Worm (Caenorhabditis elegans) whole organism, L4 larva: Measurements from ENCODE around the gene dsb-2.
A peak's percentile ranks its signal among the peaks of the same experiment; 100 is the strongest.

Experiments
- D1046.2 ChIP-seq: fragments of 200-800 bp; sonication (Bioruptor generic); IDR thresholded peaks from 2 replicates; pipeline ENCODE4 v1.3.6; 2022; ENCODE audit warnings: missing genetic modification characterization, missing compliant biosample characterization
- F10B5.3 ChIP-seq: sonication (generic microtip); optimal IDR thresholded peaks from 2 replicates; lab custom pipeline; 2016; ENCODE audit warnings: mild to moderate bottlenecking, missing genetic modification characterization, missing compliant biosample characterization
- F37D6.2 ChIP-seq: sonication (generic microtip); optimal IDR thresholded peaks from 2 replicates; lab custom pipeline; 2016; ENCODE audit warnings: mild to moderate bottlenecking, missing genetic modification characterization, missing compliant biosample characterization
- T20F7.1 ChIP-seq: fragments of 200-800 bp; sonication (Bioruptor generic); optimal IDR thresholded peaks from 2 replicates; lab custom pipeline; 2018; ENCODE audit warnings: mild to moderate bottlenecking, missing genetic modification characterization, missing compliant biosample characterization
- T26A8.4 ChIP-seq: fragments of 200-800 bp; sonication (Bioruptor generic); IDR thresholded peaks from 2 replicates; pipeline ENCODE4 v1.3.6; 2022; ENCODE audit warnings: missing genetic modification characterization, missing compliant biosample characterization
- Y48G9A.11 ChIP-seq: fragments of 200-800 bp; sonication (Bioruptor generic); IDR thresholded peaks from 2 replicates; pipeline ENCODE4 v1.3.6; 2022; ENCODE audit warnings: missing genetic modification reagents, missing genetic modification characterization, missing compliant biosample characterization
- Y5F2A.4 ChIP-seq: fragments of 200-800 bp; sonication (Bioruptor generic); optimal IDR thresholded peaks from 2 replicates; lab custom pipeline; 2018; ENCODE audit warnings: mild to moderate bottlenecking, missing genetic modification characterization, missing compliant biosample characterization
- Y75B8A.6 ChIP-seq: fragments of 200-800 bp; sonication (Bioruptor generic); IDR thresholded peaks from 2 replicates; pipeline ENCODE4 v1.3.6; 2022; ENCODE audit warnings: missing genetic modification reagents, missing genetic modification characterization, missing compliant biosample characterization
- ZK337.2 ChIP-seq: fragments of 200-800 bp; sonication (Bioruptor generic); IDR thresholded peaks from 2 replicates; pipeline ENCODE4 v1.3.6; 2022; ENCODE audit warnings: missing genetic modification reagents, missing genetic modification characterization, missing compliant biosample characterization
- ZK546.5 ChIP-seq, 2 experiments: sonication (generic microtip); optimal IDR thresholded peaks; 2 replicates each; lab custom pipeline; 2017; ENCODE audit warnings: missing biosample characterization in 2 of 2, missing genetic modification characterization in 2 of 2
- aha-1 ChIP-seq: fragments of 150-350 bp; peaks from one replicate; lab custom pipeline; 2014; ENCODE audit warnings: missing biosample characterization, missing genetic modification characterization
- aly-2 ChIP-seq: sonication (generic microtip); optimal IDR thresholded peaks from 2 replicates; lab custom pipeline; 2018; ENCODE audit warnings: missing biosample characterization, missing genetic modification characterization
- ama-1 ChIP-seq: fragments of 150-350 bp; optimal IDR thresholded peaks from 2 replicates; lab custom pipeline; 2014; ENCODE audit warnings: inconsistent platforms, mixed read lengths
- arid-1 ChIP-seq: fragments of 200-800 bp; sonication (Bioruptor generic); conservative IDR thresholded peaks from 2 replicates; pipeline ENCODE4 v1.3.6; 2022; ENCODE audit warnings: missing genetic modification reagents, missing genetic modification characterization, missing compliant biosample characterization
- ceh-28 ChIP-seq: fragments of 150-350 bp; optimal IDR thresholded peaks from 2 replicates; lab custom pipeline; 2014; ENCODE audit warnings: missing biosample characterization, missing genetic modification reagents, missing genetic modification characterization
- ceh-82 ChIP-seq: sonication (generic microtip); optimal IDR thresholded peaks from 2 replicates; lab custom pipeline; 2017; ENCODE audit warnings: missing biosample characterization, missing genetic modification characterization
- daf-19 ChIP-seq: fragments of 200-800 bp; sonication (Bioruptor generic); conservative IDR thresholded peaks from 2 replicates; pipeline ENCODE4 v1.3.6; 2022; ENCODE audit warnings: missing genetic modification characterization, missing compliant biosample characterization
- dmd-6 ChIP-seq: fragments of 200-800 bp; sonication (Bioruptor generic); IDR thresholded peaks from 2 replicates; pipeline ENCODE4 v1.3.6; 2022; ENCODE audit warnings: missing genetic modification reagents, missing genetic modification characterization, missing compliant biosample characterization
- dmd-8 ChIP-seq: fragments of 200-800 bp; sonication (Bioruptor generic); IDR thresholded peaks from 2 replicates; pipeline ENCODE4 v1.3.6; 2022; ENCODE audit warnings: missing genetic modification characterization, missing compliant biosample characterization
- dpl-1 ChIP-seq: fragments of 150-350 bp; optimal IDR thresholded peaks from 2 replicates; lab custom pipeline; 2014; ENCODE audit warnings: missing biosample characterization, missing genetic modification reagents, missing genetic modification characterization
- dve-1 ChIP-seq: sonication (generic microtip); optimal IDR thresholded peaks from 2 replicates; lab custom pipeline; 2017; ENCODE audit warnings: antibody characterized with exemption, mild to moderate bottlenecking, missing genetic modification characterization, missing compliant biosample characterization; ENCODE audit not compliant: insufficient read depth
- egl-43 ChIP-seq: fragments of 200-800 bp; sonication (Bioruptor generic); IDR thresholded peaks from 2 replicates; pipeline ENCODE4 v1.3.6; 2022; ENCODE audit warnings: missing genetic modification reagents, missing genetic modification characterization, missing compliant biosample characterization
- fkh-10 ChIP-seq: fragments of 150-350 bp; optimal IDR thresholded peaks from 2 replicates; lab custom pipeline; 2014; ENCODE audit warnings: missing biosample characterization, missing genetic modification reagents, missing genetic modification characterization
- fos-1 ChIP-seq: fragments of 150-350 bp; optimal IDR thresholded peaks from 2 replicates; lab custom pipeline; 2014; ENCODE audit warnings: missing biosample characterization, missing genetic modification characterization
- hif-1 ChIP-seq, 2 experiments: sonication (generic microtip); optimal IDR thresholded peaks; 2 replicates each; lab custom pipeline; 2016 to 2017; ENCODE audit warnings: missing compliant biosample characterization in 2 of 2, missing genetic modification characterization in 2 of 2, missing genetic modification reagents in 2 of 2, missing genotype in 2 of 2, mild to moderate bottlenecking in 1 of 2
- jun-1 ChIP-seq: fragments of 150-350 bp; optimal IDR thresholded peaks from 2 replicates; lab custom pipeline; 2014; ENCODE audit warnings: missing biosample characterization, missing genetic modification reagents, missing genetic modification characterization
- lin-1 ChIP-seq: fragments of 200-800 bp; sonication (Bioruptor generic); IDR thresholded peaks from 2 replicates; pipeline ENCODE4 v1.3.6; 2022; ENCODE audit warnings: missing genetic modification reagents, missing genetic modification characterization, missing compliant biosample characterization
- lin-15B ChIP-seq: fragments of 150-350 bp; sonication (generic microtip); optimal IDR thresholded peaks from 3 replicates; lab custom pipeline; 2014; ENCODE audit warnings: missing biosample characterization, missing genetic modification characterization
- lin-38 ChIP-seq: fragments of 200-800 bp; sonication (Bioruptor generic); IDR thresholded peaks from 2 replicates; pipeline ENCODE4 v1.3.6; 2022; ENCODE audit warnings: missing genetic modification reagents, missing genetic modification characterization, missing compliant biosample characterization
- lir-3 ChIP-seq: sonication (generic microtip); optimal IDR thresholded peaks from 2 replicates; lab custom pipeline; 2016; ENCODE audit warnings: mild to moderate bottlenecking, missing genetic modification characterization, missing compliant biosample characterization
- lsy-2 ChIP-seq, 2 experiments: fragments of 150-350 bp in 1 of 2; sonication (generic microtip) in 1 of 2; optimal IDR thresholded peaks; 2 replicates each; lab custom pipeline; 2014 to 2017; ENCODE audit warnings: missing biosample characterization in 2 of 2, missing genetic modification characterization in 2 of 2
- madf-9 ChIP-seq: fragments of 200-800 bp; sonication (Bioruptor generic); conservative IDR thresholded peaks from 2 replicates; pipeline ENCODE4 v1.3.6; 2022; ENCODE audit warnings: missing genetic modification reagents, missing genetic modification characterization, missing compliant biosample characterization
- mxl-3 ChIP-seq: fragments of 200-800 bp; sonication (Bioruptor generic); optimal IDR thresholded peaks from 2 replicates; lab custom pipeline; 2018; ENCODE audit warnings: mild to moderate bottlenecking, missing genetic modification characterization, missing compliant biosample characterization
- nhr-10 ChIP-seq: fragments of 150-350 bp; optimal IDR thresholded peaks from 2 replicates; lab custom pipeline; 2014; ENCODE audit warnings: missing biosample characterization, missing genetic modification characterization
- nhr-102 ChIP-seq: sonication (generic microtip); optimal IDR thresholded peaks from 2 replicates; lab custom pipeline; 2016; ENCODE audit warnings: mild to moderate bottlenecking, missing genetic modification characterization, moderate library complexity, missing compliant biosample characterization
- nhr-111 ChIP-seq: fragments of 200-800 bp; sonication (Bioruptor generic); optimal IDR thresholded peaks from 2 replicates; lab custom pipeline; 2018; ENCODE audit warnings: mild to moderate bottlenecking, missing genetic modification characterization, missing compliant biosample characterization
- nhr-28 ChIP-seq: fragments of 150-350 bp; optimal IDR thresholded peaks from 2 replicates; lab custom pipeline; 2014; ENCODE audit warnings: missing biosample characterization, missing genetic modification characterization
- nhr-48 ChIP-seq: sonication (generic microtip); optimal IDR thresholded peaks from 2 replicates; lab custom pipeline; 2016; ENCODE audit warnings: mild to moderate bottlenecking, missing genetic modification characterization, missing compliant biosample characterization
- nhr-6 ChIP-seq: fragments of 150-350 bp; optimal IDR thresholded peaks from 2 replicates; lab custom pipeline; 2014; ENCODE audit warnings: missing biosample characterization, missing genetic modification characterization
- pha-4 ChIP-seq, 2 experiments: fragments of 150-350 bp in 1 of 2; fragments of 200-800 bp in 1 of 2; sonication (Bioruptor generic) in 1 of 2; IDR thresholded peaks in 1 of 2; optimal IDR thresholded peaks in 1 of 2; 2 replicates each; pipeline versions ENCODE4 v1.3.6 to Lab custom; 2014 to 2022; ENCODE audit warnings: missing genetic modification characterization in 2 of 2, missing genetic modification reagents in 2 of 2, missing biosample characterization in 1 of 2, missing compliant biosample characterization in 1 of 2
- php-3 ChIP-seq: fragments of 200-800 bp; sonication (Bioruptor generic); IDR thresholded peaks from 2 replicates; pipeline ENCODE4 v1.3.6; 2022; ENCODE audit warnings: missing genetic modification reagents, missing genetic modification characterization, missing compliant biosample characterization
- snpc-4 ChIP-seq: fragments of 150-350 bp; optimal IDR thresholded peaks from 2 replicates; lab custom pipeline; 2014; ENCODE audit warnings: missing biosample characterization, missing genetic modification characterization
- spr-3 ChIP-seq: fragments of 200-800 bp; sonication (Bioruptor generic); optimal IDR thresholded peaks from 2 replicates; lab custom pipeline; 2018; ENCODE audit warnings: mild to moderate bottlenecking, missing genetic modification characterization, missing compliant biosample characterization
- unc-62 ChIP-seq, 3 experiments: fragments of 150-350 bp in 1 of 3; sonication (generic microtip); optimal IDR thresholded peaks in 2 of 3; peaks in 1 of 3; 1 replicate in 1 of 3; 2 replicates in 2 of 3; lab custom pipeline; 2014 to 2017; ENCODE audit warnings: missing biosample characterization in 3 of 3, missing genetic modification characterization in 3 of 3, missing genetic modification reagents in 3 of 3, missing genotype in 1 of 3
- zip-11 ChIP-seq: fragments of 200-800 bp; sonication (Bioruptor generic); IDR thresholded peaks from 2 replicates; pipeline ENCODE4 v1.3.6; 2022; ENCODE audit warnings: missing genetic modification characterization, missing compliant biosample characterization
- ztf-7 ChIP-seq: fragments of 150-350 bp; optimal IDR thresholded peaks from 2 replicates; lab custom pipeline; 2014; ENCODE audit warnings: missing biosample characterization, missing genetic modification characterization

The dsb-2 gene

ce11 chrII:14433712-14434352, 22.9 kb downstream of the dsb-2 start:
- TF ChIP-seq Y48G9A.11 (no peak), unc-62 (GFP tag; optimal IDR thresholded peaks at IDR 0.05 in 1 of 2; lab: Kevin White, UChicago) (peak in 1 of 2 experiments; percentile 91), unc-62 (tag; optimal IDR thresholded peaks at IDR 0.05; lab: Kevin White, UChicago) (no peak), ztf-7 (tag; lab: Kevin White, UChicago) (no peak), nhr-48 (no peak)

ce11 chrII:14437116-14437515, 26.2 kb downstream of the dsb-2 start:
- TF ChIP-seq madf-9 (GFP tag; lab: Robert Waterston, UW) (no peak), lir-3 (tag; lab: Kevin White, UChicago) (no peak), ama-1 (lab: Kevin White, UChicago) (no peak), arid-1 (GFP tag; lab: Robert Waterston, UW) (no peak), F10B5.3 (no peak), dmd-8 (GFP tag; lab: Robert Waterston, UW) (no peak), spr-3 (GFP tag; lab: Kevin White, UChicago) (no peak), ZK337.2 (GFP tag; lab: Robert Waterston, UW) (no peak), jun-1 (tag; lab: Kevin White, UChicago) (no peak), zip-11 (no peak), aly-2 (no peak), pha-4 (GFP tag; IDR thresholded peaks at IDR 0.05; lab: Robert Waterston, UW) (no peak), pha-4 (tag; optimal IDR thresholded peaks at IDR 0.05; lab: Kevin White, UChicago) (no peak), lin-15B (no peak), php-3 (GFP tag; lab: Robert Waterston, UW) (no peak), fkh-10 (GFP tag; lab: Kevin White, UChicago) (no peak), daf-19 (GFP tag; lab: Robert Waterston, UW) (no peak), snpc-4 (no peak), ZK546.5 (tag; optimal IDR thresholded peaks at IDR 0.05; lab: Kevin White, UChicago) (no peak), D1046.2 (no peak), T20F7.1 (no peak)
- TF ChIP-seq, all 104 proteins: peak for 0

ce11 chrII:14437922-14438458, 27.1 kb downstream of the dsb-2 start, which contains the start of gene K04B12.2:
Gene K04B12.2 (minus strand): TSS chrII:14437972.
- TF ChIP-seq dmd-6 (GFP tag; lab: Robert Waterston, UW) (peak; percentile 81), lin-38 (peak; percentile 71), pha-4 (GFP tag; IDR thresholded peaks at IDR 0.05; lab: Robert Waterston, UW) (no peak), pha-4 (tag; optimal IDR thresholded peaks at IDR 0.05; lab: Kevin White, UChicago) (peak; percentile 19), T26A8.4 (peak; percentile 70), Y75B8A.6 (GFP tag; lab: Robert Waterston, UW) (no peak), nhr-28 (tag; lab: Kevin White, UChicago) (peak; percentile 79), lin-1 (peak; percentile 71), ceh-82 (no peak), nhr-10 (tag; lab: Kevin White, UChicago) (peak; percentile 55), nhr-111 (GFP tag; lab: Kevin White, UChicago) (no peak), jun-1 (tag; lab: Kevin White, UChicago) (peak; percentile 31), hif-1 (tag; optimal IDR thresholded peaks at IDR 0.05; lab: Kevin White, UChicago) (peak in 1 of 2 experiments; percentile 48), fos-1 (tag; lab: Kevin White, UChicago) (no peak), F37D6.2 (tag; lab: Kevin White, UChicago) (no peak), Y5F2A.4 (GFP tag; lab: Kevin White, UChicago) (no peak), ceh-28 (tag; lab: Kevin White, UChicago) (no peak), dpl-1 (peak; percentile 60), dve-1 (tag; lab: Kevin White, UChicago) (peak; percentile 84), mxl-3 (GFP tag; lab: Kevin White, UChicago) (peak; percentile 86), aha-1 (peak; percentile 84), nhr-102 (tag; lab: Kevin White, UChicago) (peak; percentile 43), egl-43 (GFP tag; lab: Robert Waterston, UW) (peak; percentile 63; the same call in 1 of the 2 replicates), lsy-2 (tag; optimal IDR thresholded peaks at IDR 0.05; lab: Kevin White, UChicago) (peak; percentile 41 to 67), nhr-48 (peak; percentile 51), nhr-6 (peak; percentile 84), dmd-8 (GFP tag; lab: Robert Waterston, UW) (no peak), unc-62 (GFP tag; optimal IDR thresholded peaks at IDR 0.05 in 1 of 2; lab: Kevin White, UChicago) (peak in 1 of 2 experiments; percentile 51), unc-62 (tag; optimal IDR thresholded peaks at IDR 0.05; lab: Kevin White, UChicago) (no peak), arid-1 (GFP tag; lab: Robert Waterston, UW) (peak; percentile 37; the same call in 1 of the 2 replicates), ztf-7 (tag; lab: Kevin White, UChicago) (peak; percentile 60)
